Fruit fly (Drosophila melanogaster) whole organism, pupa: ENCODE measurements around the gene CG31111.

Source experiments
- CG10348 ChIP-seq: fragments of 200-800 bp; sonication (Bioruptor generic); IDR thresholded peaks from 2 replicates; pipeline ENCODE4 v1.3.6; 2022; ENCODE audit warnings: missing biosample characterization, missing genetic modification characterization
- CG32121 ChIP-seq: fragments of 200-800 bp; sonication (Bioruptor generic); IDR thresholded peaks from 2 replicates; pipeline ENCODE4 v1.3.6; 2022; ENCODE audit warnings: missing biosample characterization, missing genetic modification characterization
- CG4496 ChIP-seq: fragments of 200-800 bp; sonication (Bioruptor generic); IDR thresholded peaks from 3 replicates; pipeline ENCODE4 v1.3.6; 2022; ENCODE audit warnings: missing biosample characterization, missing genetic modification characterization
- CG8159 ChIP-seq: fragments of 200-800 bp; sonication (Bioruptor generic); optimal IDR thresholded peaks from 3 replicates; lab custom pipeline; 2018; ENCODE audit warnings: missing biosample characterization, mild to moderate bottlenecking, missing genetic modification characterization, moderate library complexity
- Ets98B ChIP-seq: fragments of 200-800 bp; sonication (Bioruptor generic); IDR thresholded peaks from 2 replicates; pipeline ENCODE4 v1.3.6; 2022; ENCODE audit warnings: missing biosample characterization, missing genetic modification characterization
- Pif1B ChIP-seq: fragments of 200-800 bp; sonication (Bioruptor generic); optimal IDR thresholded peaks from 3 replicates; lab custom pipeline; 2016; ENCODE audit warnings: missing biosample characterization, missing genetic modification characterization
- fd96Ca ChIP-seq: fragments of 200-800 bp; sonication (Bioruptor generic); IDR thresholded peaks from 3 replicates; pipeline ENCODE4 v1.3.6; 2022; ENCODE audit warnings: missing biosample characterization, missing genetic modification characterization
- gl ChIP-seq: fragments of 200-800 bp; sonication (Bioruptor generic); optimal IDR thresholded peaks from 2 replicates; lab custom pipeline; 2018; ENCODE audit warnings: missing biosample characterization, mild to moderate bottlenecking, missing genetic modification characterization

- TF ChIP-seq fd96Ca (GFP tag; lab: Robert Waterston, UW): no peak
- no peak for TF ChIP-seq gl (tag; lab: Kevin White, UChicago)
- no peak for TF ChIP-seq CG4496
- no peak for TF ChIP-seq Ets98B
- TF ChIP-seq CG32121 (GFP tag; lab: Robert Waterston, UW): no peak
- TF ChIP-seq CG8159 (tag; lab: Kevin White, UChicago): no peak
- TF ChIP-seq Pif1B (GFP tag; lab: Kevin White, UChicago): no peak
- no peak for TF ChIP-seq CG10348
Measured at dm6 chr3R:25049383-25049741, 6.6 kb downstream of the CG31111 start, which contains the start of gene CG11791.
